Fruit fly (Drosophila melanogaster) whole organism, pupa: ENCODE results near the gene crol.

Experiments
- CG12605 ChIP-seq: fragments of 200-800 bp; sonication (Bioruptor generic); IDR thresholded peaks from 2 replicates; pipeline ENCODE4 v1.3.6; 2022; ENCODE audit warnings: missing biosample characterization, missing genetic modification characterization
- CG15710 ChIP-seq: fragments of 200-800 bp; sonication (Bioruptor generic); optimal IDR thresholded peaks from 2 replicates; lab custom pipeline; 2018; ENCODE audit warnings: missing biosample characterization, mild to moderate bottlenecking, missing genetic modification characterization, moderate library complexity
- CG17806 ChIP-seq: fragments of 200-800 bp; sonication (Bioruptor generic); optimal IDR thresholded peaks from 2 replicates; lab custom pipeline; 2018; ENCODE audit warnings: missing biosample characterization, mild to moderate bottlenecking, missing genetic modification characterization, moderate library complexity
- CG34367 ChIP-seq: fragments of 200-800 bp; sonication (Bioruptor generic); optimal IDR thresholded peaks from 2 replicates; lab custom pipeline; 2018; ENCODE audit warnings: missing biosample characterization, mild to moderate bottlenecking, missing genetic modification characterization
- CG4496 ChIP-seq: fragments of 200-800 bp; sonication (Bioruptor generic); IDR thresholded peaks from 3 replicates; pipeline ENCODE4 v1.3.6; 2022; ENCODE audit warnings: missing biosample characterization, missing genetic modification characterization
- Ets98B ChIP-seq: fragments of 200-800 bp; sonication (Bioruptor generic); IDR thresholded peaks from 2 replicates; pipeline ENCODE4 v1.3.6; 2022; ENCODE audit warnings: missing biosample characterization, missing genetic modification characterization
- Snoo ChIP-seq: fragments of 200-800 bp; sonication (Bioruptor generic); optimal IDR thresholded peaks from 3 replicates; lab custom pipeline; 2017; ENCODE audit warnings: missing biosample characterization, mild to moderate bottlenecking, missing genetic modification characterization, inconsistent platforms

DNA sequence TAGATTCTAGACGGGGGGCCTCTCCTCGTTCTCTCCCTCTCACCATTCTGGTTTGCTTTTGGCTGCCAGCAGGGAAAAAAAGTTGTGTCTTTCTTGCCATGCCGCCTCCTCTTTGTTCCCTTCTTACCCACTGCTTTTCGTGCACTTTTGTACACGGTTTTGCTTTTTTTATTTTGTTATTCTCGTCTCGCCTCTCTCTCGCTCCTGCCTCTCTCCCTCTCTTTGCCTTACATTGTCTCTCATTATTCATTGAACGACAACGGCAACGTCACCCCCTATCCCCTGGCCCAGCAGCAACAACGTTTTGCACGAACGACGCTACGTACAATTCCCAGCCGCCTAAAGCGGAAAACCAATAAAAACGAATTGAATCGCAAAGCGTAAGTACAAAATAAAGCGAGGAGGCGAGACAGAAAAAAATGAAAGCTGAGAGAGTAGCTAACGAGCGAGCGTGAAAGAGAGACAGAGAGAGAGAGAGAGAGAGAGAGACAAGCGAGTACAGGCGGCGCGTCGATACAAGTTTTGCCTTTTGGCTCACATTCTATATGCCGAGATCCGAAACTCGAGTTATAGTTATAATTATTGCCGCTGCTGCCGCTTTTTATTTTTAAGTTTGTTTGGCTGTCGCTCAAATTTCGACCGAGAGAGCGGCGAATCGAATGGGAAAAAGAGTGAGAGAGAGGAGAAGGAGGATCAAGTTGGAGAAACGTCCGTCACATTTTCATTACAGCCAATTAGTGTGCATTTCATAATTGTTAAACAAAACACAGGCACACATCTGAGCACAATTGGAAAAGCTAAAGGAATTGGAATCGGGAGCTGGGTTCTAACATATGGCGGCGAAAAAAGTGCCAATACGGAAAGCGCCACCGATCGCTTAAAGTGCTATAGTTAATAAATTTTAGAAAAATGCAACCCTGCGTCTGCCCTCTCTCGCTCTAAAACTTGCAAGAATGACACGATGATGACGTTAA, 2.2 kb downstream of the crol start:
- TF ChIP-seq CG15710 (peak; percentile 76), CG4496 (peak; percentile 92), CG34367 (peak; percentile 78), Snoo (tag; lab: Kevin White, UChicago) (peak; percentile 74), Ets98B (peak; percentile 83), CG17806 (peak; percentile 62), CG12605 (peak; percentile 87)
